Fruit fly (Drosophila melanogaster) whole organism, embryonic: ENCODE data around the gene RSG7.

Experiments
- Antp ChIP-seq: fragments of 200-800 bp; sonication (Bioruptor generic); optimal IDR thresholded peaks from 3 replicates; lab custom pipeline; 2016; ENCODE audit warnings: missing biosample characterization, missing genetic modification characterization
- B-H2 ChIP-seq: fragments of 200-800 bp; sonication (Bioruptor generic); optimal IDR thresholded peaks from 2 replicates; lab custom pipeline; 2018; ENCODE audit warnings: missing biosample characterization, mild to moderate bottlenecking, missing genetic modification characterization
- Bgb ChIP-seq: fragments of 200-800 bp; sonication (Bioruptor generic); IDR thresholded peaks from 2 replicates; pipeline ENCODE4 v1.3.6; 2022; ENCODE audit warnings: missing biosample characterization, missing genetic modification characterization; ENCODE audit not compliant: partially characterized antibody
- CG10147 ChIP-seq: fragments of 200-800 bp; sonication (Bioruptor generic); optimal IDR thresholded peaks from 2 replicates; lab custom pipeline; 2019; ENCODE audit warnings: missing biosample characterization, mild to moderate bottlenecking, missing genetic modification characterization, moderate library complexity
- CG1024 ChIP-seq: fragments of 200-800 bp; sonication (Bioruptor generic); IDR thresholded peaks from 2 replicates; pipeline ENCODE4 v1.3.6; 2022; ENCODE audit warnings: missing biosample characterization, missing genetic modification characterization
- CG10366 ChIP-seq: fragments of 200-800 bp; sonication (Bioruptor generic); IDR thresholded peaks from 2 replicates; pipeline ENCODE4 v1.3.6; 2022; ENCODE audit warnings: missing biosample characterization, missing genetic modification characterization
- CG11504 ChIP-seq: fragments of 200-800 bp; sonication (Bioruptor generic); optimal IDR thresholded peaks from 3 replicates; lab custom pipeline; 2019; ENCODE audit warnings: missing biosample characterization, mild to moderate bottlenecking, missing genetic modification characterization, moderate library complexity
- CG1233 ChIP-seq: fragments of 200-800 bp; sonication (Bioruptor generic); optimal IDR thresholded peaks from 4 replicates; lab custom pipeline; 2018; ENCODE audit warnings: missing biosample characterization, mild to moderate bottlenecking, missing genetic modification characterization
- CG13894 ChIP-seq: fragments of 200-800 bp; sonication (Bioruptor generic); optimal IDR thresholded peaks from 3 replicates; lab custom pipeline; 2018; ENCODE audit warnings: missing biosample characterization, mild to moderate bottlenecking, missing genetic modification characterization, moderate library complexity
- CG14050 ChIP-seq: fragments of 200-800 bp; sonication (Bioruptor generic); IDR thresholded peaks from 3 replicates; pipeline ENCODE4 v1.3.6; 2022; ENCODE audit warnings: missing biosample characterization, missing genetic modification characterization
- CG1602 ChIP-seq: fragments of 200-800 bp; sonication (Bioruptor generic); optimal IDR thresholded peaks from 3 replicates; lab custom pipeline; 2016; ENCODE audit warnings: missing biosample characterization, missing genetic modification characterization
- CG18476 ChIP-seq: fragments of 200-800 bp; sonication (Bioruptor generic); optimal IDR thresholded peaks from 2 replicates; lab custom pipeline; 2016; ENCODE audit warnings: missing biosample characterization, mild to moderate bottlenecking, missing genetic modification characterization
- CG4617 ChIP-seq: fragments of 200-800 bp; sonication (Bioruptor generic); optimal IDR thresholded peaks from 3 replicates; lab custom pipeline; 2016; ENCODE audit warnings: missing biosample characterization, missing genetic modification characterization, borderline replicate concordance
- CG6791 ChIP-seq: fragments of 200-800 bp; sonication (Bioruptor generic); IDR thresholded peaks from 3 replicates; pipeline ENCODE4 v1.3.6; 2022; ENCODE audit warnings: missing biosample characterization, missing genetic modification characterization; ENCODE audit not compliant: partially characterized antibody
- CG7372 ChIP-seq: fragments of 200-800 bp; sonication (Bioruptor generic); IDR thresholded peaks from 2 replicates; pipeline ENCODE4 v1.3.6; 2022; ENCODE audit warnings: missing biosample characterization, missing genetic modification characterization
- CG7745 ChIP-seq: fragments of 200-800 bp; sonication (Bioruptor generic); optimal IDR thresholded peaks from 2 replicates; lab custom pipeline; 2018; ENCODE audit warnings: missing biosample characterization, mild to moderate bottlenecking, missing genetic modification characterization, moderate library complexity
- CrebB ChIP-seq: fragments of 200-800 bp; sonication (Bioruptor generic); optimal IDR thresholded peaks from 3 replicates; lab custom pipeline; 2018; ENCODE audit warnings: missing biosample characterization, mild to moderate bottlenecking, missing genetic modification characterization
- D ChIP-seq, 2 experiments: fragments of 200-800 bp in 1 of 2; fragments of >200 bp in 1 of 2; sonication (Bioruptor generic) in 1 of 2; optimal IDR thresholded peaks; 2 replicates in 1 of 2; 3 replicates in 1 of 2; lab custom pipeline; 2017; ENCODE audit warnings: mild to moderate bottlenecking in 1 of 2, missing biosample characterization in 1 of 2, missing genetic modification characterization in 1 of 2, missing genetic modification reagents in 1 of 2
- Dp ChIP-seq: fragments of 200-800 bp; sonication (Bioruptor generic); optimal IDR thresholded peaks from 2 replicates; lab custom pipeline; 2018; ENCODE audit warnings: missing biosample characterization, mild to moderate bottlenecking, missing genetic modification characterization, moderate library complexity
- Drgx ChIP-seq: fragments of 200-800 bp; sonication (Bioruptor generic); IDR thresholded peaks from 2 replicates; pipeline ENCODE4 v1.3.6; 2022; ENCODE audit warnings: missing biosample characterization, missing genetic modification characterization
- Fer2 ChIP-seq: fragments of 200-800 bp; sonication (Bioruptor generic); optimal IDR thresholded peaks from 2 replicates; lab custom pipeline; 2018; ENCODE audit warnings: missing biosample characterization, mild to moderate bottlenecking, missing genetic modification characterization, moderate library complexity
- H15 ChIP-seq: fragments of 200-800 bp; sonication (Bioruptor generic); IDR thresholded peaks from 3 replicates; pipeline ENCODE4 v1.3.6; 2022; ENCODE audit warnings: missing biosample characterization, missing genetic modification characterization
- H2.0 ChIP-seq: fragments of 200-800 bp; sonication (Bioruptor generic); IDR thresholded peaks from 2 replicates; pipeline ENCODE4 v1.3.6; 2022; ENCODE audit warnings: missing biosample characterization, missing genetic modification characterization
- Kr ChIP-seq: fragments of 200-800 bp; sonication (Bioruptor generic); optimal IDR thresholded peaks from 2 replicates; lab custom pipeline; 2017; ENCODE audit warnings: missing biosample characterization, mild to moderate bottlenecking, missing genetic modification characterization
- Myb ChIP-seq: fragments of 200-800 bp; sonication (Bioruptor generic); optimal IDR thresholded peaks from 2 replicates; lab custom pipeline; 2016; ENCODE audit warnings: missing biosample characterization, missing genetic modification characterization
- NFAT ChIP-seq: fragments of 200-800 bp; sonication (Bioruptor generic); IDR thresholded peaks from 2 replicates; pipeline ENCODE4 v1.3.6; 2022; ENCODE audit warnings: missing biosample characterization, missing genetic modification characterization
- Sry-β ChIP-seq: fragments of 200-800 bp; sonication (Bioruptor generic); optimal IDR thresholded peaks from 2 replicates; lab custom pipeline; 2018; ENCODE audit warnings: missing biosample characterization, mild to moderate bottlenecking, missing genetic modification characterization, moderate library complexity
- Vsx1 ChIP-seq: fragments of 200-800 bp; sonication (Bioruptor generic); optimal IDR thresholded peaks from 2 replicates; lab custom pipeline; 2017; ENCODE audit warnings: missing biosample characterization, mild to moderate bottlenecking, missing genetic modification characterization, missing genetic modification reagents
- YL-1 ChIP-seq: fragments of 200-800 bp; sonication (Bioruptor generic); optimal IDR thresholded peaks from 3 replicates; lab custom pipeline; 2017; ENCODE audit warnings: missing biosample characterization, mild to moderate bottlenecking, missing genetic modification characterization
- ap ChIP-seq: fragments of 200-800 bp; sonication (Bioruptor generic); IDR thresholded peaks from 2 replicates; pipeline ENCODE4 v1.3.6; 2022; ENCODE audit warnings: missing biosample characterization, missing genetic modification characterization
- bsh ChIP-seq, 2 experiments: fragments of 200-800 bp; sonication (Bioruptor generic); optimal IDR thresholded peaks; 2 replicates each; lab custom pipeline; 2017 to 2018; ENCODE audit warnings: mild to moderate bottlenecking in 2 of 2, missing biosample characterization in 2 of 2, missing genetic modification characterization in 2 of 2, moderate library complexity in 1 of 2
- cg ChIP-seq: fragments of 200-800 bp; sonication (Bioruptor generic); optimal IDR thresholded peaks from 3 replicates; lab custom pipeline; 2019; ENCODE audit warnings: missing biosample characterization, mild to moderate bottlenecking, missing genetic modification characterization, moderate library complexity
- chn ChIP-seq: fragments of 200-800 bp; sonication (Bioruptor generic); optimal IDR thresholded peaks from 2 replicates; lab custom pipeline; 2016; ENCODE audit warnings: missing biosample characterization, missing genetic modification characterization
- crol ChIP-seq: fragments of 200-800 bp; sonication (Bioruptor generic); IDR thresholded peaks from 2 replicates; pipeline ENCODE4 v1.3.6; 2022; ENCODE audit warnings: missing biosample characterization, missing genetic modification characterization
- dmrt99B ChIP-seq: fragments of 200-800 bp; sonication (Bioruptor generic); optimal IDR thresholded peaks from 2 replicates; lab custom pipeline; 2018; ENCODE audit warnings: missing biosample characterization, mild to moderate bottlenecking, missing genetic modification characterization, moderate library complexity
- dysf ChIP-seq: fragments of 200-800 bp; sonication (Bioruptor generic); IDR thresholded peaks from 3 replicates; pipeline ENCODE4 v1.3.6; 2022; ENCODE audit warnings: missing biosample characterization, missing genetic modification characterization
- emc ChIP-seq: fragments of 200-800 bp; sonication (Bioruptor generic); optimal IDR thresholded peaks from 2 replicates; lab custom pipeline; 2016; ENCODE audit warnings: missing biosample characterization, missing genetic modification characterization
- fd96Cb ChIP-seq: fragments of 200-800 bp; sonication (Bioruptor generic); optimal IDR thresholded peaks from 2 replicates; lab custom pipeline; 2018; ENCODE audit warnings: missing biosample characterization, mild to moderate bottlenecking, missing genetic modification characterization, moderate library complexity
- grau ChIP-seq: fragments of 200-800 bp; optimal IDR thresholded peaks from 3 replicates; lab custom pipeline; 2019; ENCODE audit warnings: missing biosample characterization, mild to moderate bottlenecking, missing genetic modification characterization, moderate library complexity
- ind ChIP-seq: fragments of 200-800 bp; sonication (Bioruptor generic); optimal IDR thresholded peaks from 3 replicates; lab custom pipeline; 2016; ENCODE audit warnings: missing biosample characterization, missing genetic modification characterization
- pb ChIP-seq: fragments of 200-800 bp; sonication (Bioruptor generic); optimal IDR thresholded peaks from 3 replicates; lab custom pipeline; 2016; ENCODE audit warnings: missing biosample characterization, missing genetic modification characterization
- slp2 ChIP-seq: fragments of 200-800 bp; sonication (Bioruptor generic); optimal IDR thresholded peaks from 2 replicates; lab custom pipeline; 2016; ENCODE audit warnings: missing biosample characterization, missing genetic modification characterization
- so ChIP-seq: fragments of 200-800 bp; sonication (Bioruptor generic); IDR thresholded peaks from 3 replicates; pipeline ENCODE4 v1.3.6; 2022; ENCODE audit warnings: missing biosample characterization, missing genetic modification characterization
- ssp ChIP-seq: fragments of 200-800 bp; sonication (Bioruptor generic); IDR thresholded peaks from 2 replicates; pipeline ENCODE4 v1.3.6; 2022; ENCODE audit warnings: missing biosample characterization, missing genetic modification characterization
- tap ChIP-seq: fragments of 200-800 bp; optimal IDR thresholded peaks from 3 replicates; lab custom pipeline; 2019; ENCODE audit warnings: missing biosample characterization, mild to moderate bottlenecking, missing genetic modification characterization, moderate library complexity
- vfl ChIP-seq: fragments of 200-800 bp; sonication (Bioruptor generic); optimal IDR thresholded peaks from 2 replicates; lab custom pipeline; 2016; ENCODE audit warnings: missing biosample characterization, missing genetic modification characterization
- vvl ChIP-seq: fragments of 200-800 bp; sonication (Bioruptor generic); IDR thresholded peaks from 2 replicates; pipeline ENCODE4 v1.3.6; 2022; ENCODE audit warnings: missing biosample characterization, missing genetic modification characterization
- wor ChIP-seq: fragments of 200-800 bp; sonication (Bioruptor generic); IDR thresholded peaks from 2 replicates; pipeline ENCODE4 v1.3.6; 2022; ENCODE audit warnings: missing biosample characterization, missing genetic modification characterization

RSG7 gene

DNA sequence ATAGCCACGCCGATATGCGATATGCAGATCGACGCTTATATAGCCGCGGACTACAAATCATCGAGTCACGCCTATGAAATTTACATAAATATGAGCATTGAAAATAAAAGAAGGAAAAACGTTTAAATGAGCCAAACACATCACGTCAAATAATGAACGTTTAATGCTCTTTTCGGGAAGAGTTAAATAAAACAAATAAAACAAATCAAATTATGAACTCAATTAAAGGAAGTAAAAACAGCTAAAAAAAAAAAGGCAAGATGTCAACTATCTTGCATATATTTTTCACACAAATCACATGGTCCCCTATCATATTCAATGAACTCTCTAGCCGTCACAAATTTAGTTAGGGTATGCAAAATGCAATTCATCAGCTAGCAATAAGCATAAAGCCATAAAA, 23.4 kb upstream of the RSG7 start (continued):
- TF ChIP-seq emc (GFP tag; lab: Kevin White, UChicago): no peak
- TF ChIP-seq pb (GFP tag; lab: Kevin White, UChicago): no peak
- TF ChIP-seq CG4617 (GFP tag; lab: Kevin White, UChicago): no peak
- no peak for TF ChIP-seq dysf (GFP tag; lab: Robert Waterston, UW)
- TF ChIP-seq Antp (GFP tag; lab: Kevin White, UChicago): peak; percentile 5
- no peak for TF ChIP-seq Vsx1
- TF ChIP-seq YL-1 (GFP tag; lab: Kevin White, UChicago): no peak
- no peak for TF ChIP-seq CG1024 (GFP tag; lab: Robert Waterston, UW)
- peak; percentile 21 for TF ChIP-seq grau
- TF ChIP-seq fd96Cb: peak; percentile 9
- no peak for TF ChIP-seq Sry-β (GFP tag; lab: Kevin White, UChicago)
- no peak for TF ChIP-seq Fer2 (tag; lab: Kevin White, UChicago)
- TF ChIP-seq CG7372: no peak
- TF ChIP-seq vvl: peak; percentile 68
- TF ChIP-seq NFAT (GFP tag; lab: Robert Waterston, UW): no peak
- TF ChIP-seq Dp (GFP tag; lab: Kevin White, UChicago): no peak
- TF ChIP-seq crol (GFP tag; lab: Robert Waterston, UW): no peak
- TF ChIP-seq CG1602 (GFP tag; lab: Kevin White, UChicago): no peak
- no peak for TF ChIP-seq H15 (GFP tag; lab: Robert Waterston, UW)
- no peak for TF ChIP-seq ssp (GFP tag; lab: Robert Waterston, UW)
- TF ChIP-seq slp2 (GFP tag; lab: Kevin White, UChicago): no peak
- TF ChIP-seq ap: 0 out of 2 replicates have a peak, but pooled peaks have one; percentile 27
- TF ChIP-seq bsh (GFP tag; optimal IDR thresholded peaks at IDR 0.05; lab: Kevin White, UChicago): peak in 1 of 2 experiments; percentile 1
- TF ChIP-seq CG18476 (GFP tag; lab: Kevin White, UChicago): no peak

DNA sequence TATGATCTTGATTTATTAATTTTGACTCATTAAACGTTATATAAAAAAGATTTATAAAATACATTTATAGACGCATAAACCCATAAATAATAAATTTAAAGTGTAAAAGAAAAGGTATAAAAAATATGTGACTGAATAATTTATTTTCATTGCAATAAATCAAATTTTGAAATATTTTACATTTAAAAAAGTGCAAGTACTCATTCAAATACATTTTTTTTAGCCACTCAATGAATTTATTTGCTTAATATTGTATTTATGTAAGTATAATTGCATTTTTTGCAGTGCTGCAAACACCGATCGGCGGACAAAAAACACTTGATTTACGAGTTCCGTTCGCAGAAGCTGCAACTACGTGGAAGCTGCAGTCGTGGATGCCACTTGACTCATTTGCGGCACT, 15.5 kb upstream of the RSG7 start:
- TF ChIP-seq dmrt99B (tag; lab: Kevin White, UChicago) (peak; percentile 20), CG11504 (tag; lab: Kevin White, UChicago) (peak; percentile 16), CG1233 (GFP tag; lab: Kevin White, UChicago) (no peak)

DNA sequence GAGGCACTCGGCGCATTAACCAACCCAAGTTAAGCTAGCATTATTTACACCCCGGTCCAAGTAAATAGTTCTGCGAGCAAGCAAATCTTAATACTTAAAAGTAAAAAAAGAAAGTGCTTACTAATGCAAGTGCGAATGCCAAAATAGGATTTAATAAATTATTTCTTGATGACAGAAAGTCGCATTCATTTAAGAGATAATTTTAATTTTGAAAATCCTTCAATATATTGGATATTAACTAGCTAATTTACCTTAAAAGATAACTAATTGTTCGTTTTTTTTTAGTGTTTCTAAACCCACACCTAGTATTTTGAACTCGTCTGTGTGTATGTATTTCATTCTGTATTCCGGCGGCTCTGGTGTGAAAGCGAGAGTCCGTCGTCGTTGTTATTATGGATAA, 10.5 kb upstream of the RSG7 start:
- no peak for TF ChIP-seq Bgb (GFP tag; lab: Robert Waterston, UW)
- 0 out of 3 replicates have a peak, but pooled peaks have one; percentile 33 for TF ChIP-seq so (GFP tag; lab: Robert Waterston, UW)
- peak; percentile 36 for TF ChIP-seq ind
- TF ChIP-seq CG7745: no peak
- no peak for TF ChIP-seq cg (GFP tag; lab: Kevin White, UChicago)
- 0 out of 2 replicates have a peak, but pooled peaks have one; percentile 23 for TF ChIP-seq H2.0
- TF ChIP-seq chn (GFP tag; lab: Kevin White, UChicago): no peak
- TF ChIP-seq CrebB: no peak
- TF ChIP-seq CG10366 (GFP tag; lab: Robert Waterston, UW): peak; percentile 23; the same call in 1 of the 2 replicates
- TF ChIP-seq CG6791 (GFP tag; lab: Robert Waterston, UW): no peak
- 0 out of 2 replicates have a peak, but pooled peaks have one; percentile 19 for TF ChIP-seq ssp (GFP tag; lab: Robert Waterston, UW)
- peak; percentile 31; the same call in 1 of the 2 replicates for TF ChIP-seq wor
- TF ChIP-seq Myb (GFP tag; lab: Kevin White, UChicago): no peak
- TF ChIP-seq vfl (GFP tag; lab: Kevin White, UChicago): no peak
- no peak for TF ChIP-seq CG13894 (tag; lab: Kevin White, UChicago)
- TF ChIP-seq CG14050 (GFP tag; lab: Robert Waterston, UW): no peak
- peak; percentile 65 for TF ChIP-seq fd96Cb
- peak; percentile 56 for TF ChIP-seq CG10147 (GFP tag; lab: Kevin White, UChicago)
- TF ChIP-seq Drgx (GFP tag; lab: Robert Waterston, UW): 0 out of 2 replicates have a peak, but pooled peaks have one; percentile 31
- no peak for TF ChIP-seq B-H2 (GFP tag; lab: Kevin White, UChicago)
- TF ChIP-seq Kr (GFP tag; lab: Kevin White, UChicago): no peak
- TF ChIP-seq D (optimal IDR thresholded peaks at IDR 0.05; lab: Kevin White, UChicago): no peak
- peak; percentile 57 for TF ChIP-seq D (GFP tag; optimal IDR thresholded peaks at IDR 0.05; lab: Kevin White, UChicago)
- TF ChIP-seq tap (tag; lab: Kevin White, UChicago): peak; percentile 21
